Worm (Caenorhabditis elegans): Measurements from ENCODE around the gene D2062.13.
"Not testable (repeated sequence)": the region's sequence is repeated elsewhere in the genome, so short reads cannot be mapped to it uniquely, and the experiment has no call there.

DNA sequence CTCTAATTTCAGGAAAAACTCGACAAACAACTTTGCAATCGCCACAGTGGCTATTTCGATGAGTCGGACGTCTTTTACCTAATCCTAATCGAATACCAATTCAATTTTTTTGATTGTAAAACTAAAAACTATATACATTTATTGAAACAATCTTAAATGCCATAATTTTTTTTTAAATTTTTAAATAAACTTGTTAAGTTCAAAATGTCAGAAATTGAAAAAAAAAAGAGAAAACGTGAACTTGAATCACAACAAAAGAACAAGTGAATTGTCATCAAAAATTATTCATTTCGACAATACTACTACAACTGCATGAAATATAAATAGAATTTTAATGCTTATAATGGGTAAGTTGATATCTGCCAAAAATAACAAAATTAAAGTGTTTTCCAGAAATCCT is at the start of gene D2062.13:
- TF ChIP-seq mes-4, repo-1 (tag; optimal IDR thresholded peaks at IDR 0.05): not testable (repeated sequence)

All from whole organism, young adult.